Fruit fly (Drosophila melanogaster) whole organism, prepupa: ENCODE measurements around the gene glec.

Experiments used
- Blimp-1 ChIP-seq: fragments of 200-800 bp; sonication (Bioruptor generic); optimal IDR thresholded peaks from 3 replicates; lab custom pipeline; 2017; ENCODE audit warnings: missing biosample characterization, missing genetic modification characterization, mild to moderate bottlenecking, moderate library complexity, missing genetic modification reagents
- CG10669 ChIP-seq: fragments of 200-800 bp; sonication (Bioruptor generic); optimal IDR thresholded peaks from 3 replicates; lab custom pipeline; 2018; ENCODE audit warnings: missing biosample characterization, mild to moderate bottlenecking, missing genetic modification characterization, moderate library complexity
- CG11294 ChIP-seq: fragments of 200-800 bp; sonication (Bioruptor generic); IDR thresholded peaks from 2 replicates; pipeline ENCODE4 v1.3.6; 2022; ENCODE audit warnings: missing biosample characterization, missing genetic modification characterization
- CG11762 ChIP-seq: fragments of 200-800 bp; sonication (Bioruptor generic); optimal IDR thresholded peaks from 3 replicates; lab custom pipeline; 2016; ENCODE audit warnings: missing biosample characterization, missing genetic modification characterization; ENCODE audit not compliant: insufficient read depth
- CG15336 ChIP-seq: fragments of 200-800 bp; sonication (Bioruptor generic); IDR thresholded peaks from 2 replicates; pipeline ENCODE4 v1.3.6; 2022; ENCODE audit warnings: missing biosample characterization, missing genetic modification characterization
- CG1621 ChIP-seq: fragments of 200-800 bp; sonication (Bioruptor generic); optimal IDR thresholded peaks from 3 replicates; lab custom pipeline; 2018; ENCODE audit warnings: missing biosample characterization, mild to moderate bottlenecking, missing genetic modification characterization
- CG16779 ChIP-seq: fragments of 200-800 bp; sonication (Bioruptor generic); optimal IDR thresholded peaks from 3 replicates; lab custom pipeline; 2017; ENCODE audit warnings: missing biosample characterization, mild to moderate bottlenecking, missing genetic modification characterization
- CG3032 ChIP-seq: fragments of 200-800 bp; optimal IDR thresholded peaks from 2 replicates; lab custom pipeline; 2019; ENCODE audit warnings: missing biosample characterization, mild to moderate bottlenecking, missing genetic modification characterization, moderate library complexity
- CG31627 ChIP-seq: fragments of 200-800 bp; sonication (Bioruptor generic); optimal IDR thresholded peaks from 3 replicates; lab custom pipeline; 2016; ENCODE audit warnings: missing biosample characterization, missing genetic modification characterization
- CG34406 ChIP-seq: fragments of 200-800 bp; sonication (Bioruptor generic); optimal IDR thresholded peaks from 3 replicates; lab custom pipeline; 2016; ENCODE audit warnings: missing biosample characterization, missing genetic modification characterization
- CG3919 ChIP-seq: fragments of 200-800 bp; sonication (Bioruptor generic); optimal IDR thresholded peaks from 3 replicates; lab custom pipeline; 2016; ENCODE audit warnings: missing biosample characterization, missing genetic modification characterization
- CG6163 ChIP-seq: fragments of 200-800 bp; sonication (Bioruptor generic); IDR thresholded peaks from 3 replicates; pipeline ENCODE4 v1.3.6; 2022; ENCODE audit warnings: missing biosample characterization, missing genetic modification characterization
- CG6276 ChIP-seq: fragments of 200-800 bp; sonication (Bioruptor generic); optimal IDR thresholded peaks from 2 replicates; lab custom pipeline; 2017; ENCODE audit warnings: missing biosample characterization, mild to moderate bottlenecking, missing genetic modification characterization
- CG6792 ChIP-seq: fragments of 200-800 bp; sonication (Bioruptor generic); optimal IDR thresholded peaks from 3 replicates; lab custom pipeline; 2016; ENCODE audit warnings: missing biosample characterization, missing genetic modification characterization
- CG6808 ChIP-seq: fragments of 200-800 bp; sonication (Bioruptor generic); optimal IDR thresholded peaks from 3 replicates; lab custom pipeline; 2017; ENCODE audit warnings: missing biosample characterization, missing genetic modification characterization, mild to moderate bottlenecking, moderate library complexity, missing genetic modification reagents
- CG7368 ChIP-seq: fragments of 200-800 bp; sonication (Bioruptor generic); optimal IDR thresholded peaks from 3 replicates; lab custom pipeline; 2016; ENCODE audit warnings: missing biosample characterization, missing genetic modification characterization
- CG8119 ChIP-seq: fragments of 200-800 bp; sonication (Bioruptor generic); IDR thresholded peaks from 3 replicates; pipeline ENCODE4 v1.3.6; 2022; ENCODE audit warnings: missing biosample characterization, missing genetic modification characterization
- CG8632 ChIP-seq: fragments of 200-800 bp; sonication (Bioruptor generic); optimal IDR thresholded peaks from 3 replicates; lab custom pipeline; 2016; ENCODE audit warnings: missing biosample characterization, missing genetic modification characterization
- CG9139 ChIP-seq: fragments of 200-800 bp; sonication (Bioruptor generic); optimal IDR thresholded peaks from 3 replicates; lab custom pipeline; 2017; ENCODE audit warnings: missing biosample characterization, mild to moderate bottlenecking, missing genetic modification characterization
- Eip75B ChIP-seq: fragments of 200-800 bp; sonication (Bioruptor generic); optimal IDR thresholded peaks from 3 replicates; lab custom pipeline; 2016; ENCODE audit warnings: missing biosample characterization, missing genetic modification characterization
- Eip78C ChIP-seq: fragments of 200-800 bp; sonication (Bioruptor generic); peaks from one replicate; lab custom pipeline; 2016; ENCODE audit warnings: missing biosample characterization, missing genetic modification characterization
- Eip93F ChIP-seq: fragments of 200-800 bp; sonication (Bioruptor generic); optimal IDR thresholded peaks from 2 replicates; lab custom pipeline; 2016; ENCODE audit warnings: missing biosample characterization, mild to moderate bottlenecking, missing genetic modification characterization
- Ets96B ChIP-seq: fragments of 200-800 bp; optimal IDR thresholded peaks from 2 replicates; lab custom pipeline; 2019; ENCODE audit warnings: missing biosample characterization, mild to moderate bottlenecking, missing genetic modification characterization, moderate library complexity
- Gug ChIP-seq: fragments of 200-800 bp; sonication (Bioruptor generic); IDR thresholded peaks from 2 replicates; pipeline ENCODE4 v1.3.6; 2022; ENCODE audit warnings: missing biosample characterization, missing genetic modification characterization
- Hr38 ChIP-seq: sonication (Bioruptor generic); optimal IDR thresholded peaks from 2 replicates; lab custom pipeline; 2016; ENCODE audit warnings: missing biosample characterization, missing genetic modification characterization
- Hr39 ChIP-seq: fragments of 200-800 bp; sonication (Bioruptor generic); optimal IDR thresholded peaks from 2 replicates; lab custom pipeline; 2016; ENCODE audit warnings: missing biosample characterization, missing genetic modification characterization
- Hr4 ChIP-seq: fragments of 200-800 bp; sonication (Bioruptor generic); optimal IDR thresholded peaks from 3 replicates; lab custom pipeline; 2016; ENCODE audit warnings: missing biosample characterization, missing genetic modification characterization
- Lpt ChIP-seq: fragments of 200-800 bp; sonication (Bioruptor generic); optimal IDR thresholded peaks from 3 replicates; lab custom pipeline; 2016; ENCODE audit warnings: missing biosample characterization, missing genetic modification characterization
- Met ChIP-seq: fragments of 200-800 bp; sonication (Bioruptor generic); optimal IDR thresholded peaks from 3 replicates; lab custom pipeline; 2016; ENCODE audit warnings: missing biosample characterization, missing genetic modification characterization
- OdsH ChIP-seq: fragments of 200-800 bp; sonication (Bioruptor generic); optimal IDR thresholded peaks from 3 replicates; lab custom pipeline; 2016; ENCODE audit warnings: missing biosample characterization, missing genetic modification characterization
- Smox ChIP-seq: fragments of 200-800 bp; sonication (Bioruptor generic); optimal IDR thresholded peaks from 3 replicates; lab custom pipeline; 2016; ENCODE audit warnings: missing biosample characterization, missing genetic modification characterization
- Sox102F ChIP-seq: fragments of 200-800 bp; sonication (Bioruptor generic); optimal IDR thresholded peaks from 2 replicates; lab custom pipeline; 2016; ENCODE audit warnings: missing biosample characterization, mild to moderate bottlenecking, missing genetic modification characterization
- Sox14 ChIP-seq: fragments of 200-800 bp; sonication (Bioruptor generic); optimal IDR thresholded peaks from 3 replicates; lab custom pipeline; 2016; ENCODE audit warnings: missing biosample characterization, missing genetic modification characterization
- Sox15 ChIP-seq: fragments of 200-800 bp; sonication (Bioruptor generic); optimal IDR thresholded peaks from 3 replicates; lab custom pipeline; 2016; ENCODE audit warnings: missing biosample characterization, missing genetic modification characterization
- acj6 ChIP-seq: fragments of 200-800 bp; sonication (Bioruptor generic); optimal IDR thresholded peaks from 3 replicates; lab custom pipeline; 2016; ENCODE audit warnings: missing biosample characterization, missing genetic modification characterization
- cyc ChIP-seq: fragments of 200-800 bp; sonication (Bioruptor generic); optimal IDR thresholded peaks from 3 replicates; lab custom pipeline; 2016; ENCODE audit warnings: missing biosample characterization, missing genetic modification characterization
- dac ChIP-seq: fragments of 200-800 bp; sonication (Bioruptor generic); optimal IDR thresholded peaks from 2 replicates; lab custom pipeline; 2017; ENCODE audit warnings: missing biosample characterization, mild to moderate bottlenecking, missing genetic modification characterization
- dsx ChIP-seq: fragments of 200-800 bp; optimal IDR thresholded peaks from 3 replicates; lab custom pipeline; 2019; ENCODE audit warnings: missing biosample characterization, mild to moderate bottlenecking, missing genetic modification characterization, moderate library complexity; ENCODE audit not compliant: poor library complexity, severe bottlenecking
- esn ChIP-seq: fragments of 200-800 bp; sonication (Bioruptor generic); optimal IDR thresholded peaks from 2 replicates; lab custom pipeline; 2016; ENCODE audit warnings: missing biosample characterization, mild to moderate bottlenecking, missing genetic modification characterization, moderate library complexity
- fd59A ChIP-seq: fragments of 200-800 bp; sonication (Bioruptor generic); optimal IDR thresholded peaks from 2 replicates; lab custom pipeline; 2017; ENCODE audit warnings: missing biosample characterization, mild to moderate bottlenecking, missing genetic modification characterization, missing genetic modification reagents
- fkh ChIP-seq: fragments of 200-800 bp; sonication (Bioruptor generic); optimal IDR thresholded peaks from 3 replicates; lab custom pipeline; 2017; ENCODE audit warnings: missing biosample characterization, mild to moderate bottlenecking, missing genetic modification characterization, moderate library complexity
- net ChIP-seq: fragments of 200-800 bp; sonication (Bioruptor generic); optimal IDR thresholded peaks from 3 replicates; lab custom pipeline; 2016; ENCODE audit warnings: missing biosample characterization, missing genetic modification characterization
- salr ChIP-seq, 2 experiments: fragments of 200-800 bp; sonication (Bioruptor generic); optimal IDR thresholded peaks; 3 replicates each; lab custom pipeline; 2016 to 2018; ENCODE audit warnings: missing biosample characterization in 2 of 2, missing genetic modification characterization in 2 of 2, mild to moderate bottlenecking in 1 of 2
- spab ChIP-seq: fragments of 200-800 bp; sonication (Bioruptor generic); optimal IDR thresholded peaks from 2 replicates; lab custom pipeline; 2017; ENCODE audit warnings: missing biosample characterization, mild to moderate bottlenecking, missing genetic modification characterization, missing genetic modification reagents
- svp ChIP-seq: fragments of 200-800 bp; sonication (Bioruptor generic); peaks from one replicate; lab custom pipeline; 2016; ENCODE audit warnings: missing biosample characterization, missing genetic modification characterization
- topi ChIP-seq: fragments of 200-800 bp; sonication (Bioruptor generic); optimal IDR thresholded peaks from 3 replicates; lab custom pipeline; 2016; ENCODE audit warnings: missing biosample characterization, missing genetic modification characterization
- vri ChIP-seq: fragments of 200-800 bp; sonication (Bioruptor generic); optimal IDR thresholded peaks from 3 replicates; lab custom pipeline; 2016; ENCODE audit warnings: missing biosample characterization, mild to moderate bottlenecking, missing genetic modification characterization

glec gene

DNA sequence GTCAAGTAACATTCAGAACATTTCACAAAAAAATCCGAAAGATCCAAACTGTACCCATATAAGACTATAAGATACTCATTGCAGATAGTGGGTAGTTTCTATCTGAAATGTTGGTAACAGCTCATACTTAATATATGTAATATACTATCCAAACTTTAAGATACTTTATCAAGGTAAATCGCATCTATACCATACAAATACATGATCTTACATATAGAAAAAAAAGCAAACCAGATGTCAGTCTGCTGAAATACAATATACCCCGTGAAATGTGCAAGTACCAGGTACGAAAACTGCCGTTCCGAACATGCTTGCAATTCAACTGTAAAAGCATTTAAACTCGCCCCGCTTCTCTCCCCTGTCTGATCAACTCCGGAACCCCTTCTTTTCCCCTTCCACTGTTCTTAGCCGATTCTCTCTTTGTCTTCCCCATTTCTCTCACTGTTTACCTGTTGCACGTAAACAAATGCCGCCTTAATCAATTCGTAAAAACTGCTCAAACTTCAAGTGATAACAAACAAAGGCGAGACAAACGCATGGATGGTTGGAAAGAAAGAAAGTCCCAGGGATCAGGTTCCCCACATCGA, 28.5 kb downstream of the glec start (continued):
- TF ChIP-seq Hr39 (GFP tag; lab: Kevin White, UChicago): peak; percentile 67
- TF ChIP-seq Met (GFP tag; lab: Kevin White, UChicago): peak; percentile 81
- no peak for TF ChIP-seq CG34406 (GFP tag; lab: Kevin White, UChicago)
- no peak for TF ChIP-seq dac (GFP tag; lab: Kevin White, UChicago)
- TF ChIP-seq acj6 (GFP tag; lab: Kevin White, UChicago): peak; percentile 58
- peak; percentile 25 for TF ChIP-seq Eip75B (GFP tag; lab: Kevin White, UChicago)
- TF ChIP-seq Eip78C (GFP tag; lab: Kevin White, UChicago): peak; percentile 85
- TF ChIP-seq CG6163 (GFP tag; lab: Robert Waterston, UW): peak; percentile 45; the same call in 1 of the 3 replicates
- TF ChIP-seq CG3919 (GFP tag; lab: Kevin White, UChicago): peak; percentile 16
- no peak for TF ChIP-seq CG1621 (tag; lab: Kevin White, UChicago)
- TF ChIP-seq Eip93F (GFP tag; lab: Kevin White, UChicago): no peak
- TF ChIP-seq CG7368 (GFP tag; lab: Kevin White, UChicago): no peak
- TF ChIP-seq CG3032: peak; percentile 15
- TF ChIP-seq Smox (GFP tag; lab: Kevin White, UChicago): peak; percentile 73
- TF ChIP-seq CG31627 (GFP tag; lab: Kevin White, UChicago): peak; percentile 73
- no peak for TF ChIP-seq CG11294 (GFP tag; lab: Robert Waterston, UW)
- TF ChIP-seq salr (GFP tag; optimal IDR thresholded peaks at IDR 0.05; lab: Kevin White, UChicago): peak in 1 of 2 experiments; percentile 15
- 0 out of 2 replicates have a peak, but pooled peaks have one; percentile 12 for TF ChIP-seq Gug (GFP tag; lab: Robert Waterston, UW)
- TF ChIP-seq Hr4 (GFP tag; lab: Kevin White, UChicago): peak; percentile 58
- TF ChIP-seq CG16779 (tag; lab: Kevin White, UChicago): no peak
- no peak for TF ChIP-seq fkh (GFP tag; lab: Kevin White, UChicago)
- TF ChIP-seq CG8632 (GFP tag; lab: Kevin White, UChicago): peak; percentile 1
- peak; percentile 23 for TF ChIP-seq Ets96B (tag; lab: Kevin White, UChicago)
- peak; percentile 86 for TF ChIP-seq svp
- TF ChIP-seq CG10669 (GFP tag; lab: Kevin White, UChicago): peak; percentile 9
- peak; percentile 37; the same call in 1 of the 2 replicates for TF ChIP-seq CG15336 (GFP tag; lab: Robert Waterston, UW)
- no peak for TF ChIP-seq net
- peak; percentile 73 for TF ChIP-seq topi
- TF ChIP-seq CG6808 (GFP tag; lab: Kevin White, UChicago): no peak
- TF ChIP-seq dsx (GFP tag; lab: Kevin White, UChicago): no peak
- TF ChIP-seq Lpt (GFP tag; lab: Kevin White, UChicago): no peak
- no peak for TF ChIP-seq fd59A (GFP tag; lab: Kevin White, UChicago)
- peak; percentile 56 for TF ChIP-seq cyc (GFP tag; lab: Kevin White, UChicago)
- no peak for TF ChIP-seq CG6276 (GFP tag; lab: Kevin White, UChicago)
- peak; percentile 71 for TF ChIP-seq Sox102F (GFP tag; lab: Kevin White, UChicago)
- TF ChIP-seq CG9139: no peak
- TF ChIP-seq Hr38: no peak

DNA sequence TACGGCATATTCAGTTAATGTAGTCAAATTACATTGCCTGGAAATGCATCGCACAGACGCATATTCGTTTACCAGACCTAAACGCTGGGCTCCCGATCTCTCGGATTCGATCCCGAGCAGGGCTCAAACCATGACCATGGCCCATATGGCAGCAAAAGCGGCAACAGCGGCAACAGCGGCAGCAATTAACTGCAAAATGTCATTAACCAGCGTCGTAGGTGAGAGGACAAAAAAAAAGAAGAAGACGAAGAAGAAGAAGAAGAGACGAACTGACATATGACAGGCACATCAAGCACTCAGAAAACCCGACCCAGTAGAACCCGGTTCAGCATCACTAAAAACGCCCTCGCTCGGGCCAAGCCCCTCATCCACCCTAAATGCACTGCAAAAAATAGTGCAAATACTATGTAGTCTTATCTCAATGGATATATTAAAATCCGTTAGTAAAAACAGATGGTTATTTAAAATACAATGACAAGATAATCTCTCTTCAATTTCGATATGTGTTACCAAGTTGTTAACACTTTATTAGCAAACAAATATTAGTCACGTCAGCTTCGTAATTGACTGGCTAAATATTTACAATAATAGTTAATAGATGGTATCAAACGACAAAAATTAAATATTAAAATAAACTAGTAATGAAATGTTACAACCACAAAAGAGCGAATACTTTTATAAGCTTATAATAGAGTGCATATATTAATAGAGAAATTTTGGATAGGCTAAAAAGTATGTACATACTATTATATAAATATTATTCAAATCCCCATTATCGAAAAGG, 30.1 kb downstream of the glec start:
- TF ChIP-seq CG11762 (GFP tag; lab: Kevin White, UChicago) (no peak), spab (GFP tag; lab: Kevin White, UChicago) (peak; percentile 59), Sox14 (GFP tag; lab: Kevin White, UChicago) (no peak), salr (GFP tag; optimal IDR thresholded peaks at IDR 0.05; lab: Kevin White, UChicago) (peak in 1 of 2 experiments; percentile 24), Met (GFP tag; lab: Kevin White, UChicago) (peak; percentile 35), CG6276 (GFP tag; lab: Kevin White, UChicago) (no peak), CG6792 (GFP tag; lab: Kevin White, UChicago) (peak; percentile 8), Sox15 (GFP tag; lab: Kevin White, UChicago) (no peak), CG8119 (GFP tag; lab: Robert Waterston, UW) (no peak), fd59A (GFP tag; lab: Kevin White, UChicago) (peak; percentile 60), topi (peak; percentile 17), Hr4 (GFP tag; lab: Kevin White, UChicago) (no peak), OdsH (GFP tag; lab: Kevin White, UChicago) (peak; percentile 37), Hr39 (GFP tag; lab: Kevin White, UChicago) (no peak), Ets96B (tag; lab: Kevin White, UChicago) (peak; percentile 63), CG6163 (GFP tag; lab: Robert Waterston, UW) (no peak), Blimp-1 (GFP tag; lab: Kevin White, UChicago) (no peak), Sox102F (GFP tag; lab: Kevin White, UChicago) (no peak), CG3919 (GFP tag; lab: Kevin White, UChicago) (peak; percentile 45), esn (GFP tag; lab: Kevin White, UChicago) (peak; percentile 29), vri (GFP tag; lab: Kevin White, UChicago) (no peak), Eip75B (GFP tag; lab: Kevin White, UChicago) (peak; percentile 17)
